Fruit fly (Drosophila melanogaster): ENCODE results near the gene Rpp14a.
A peak's percentile ranks its signal among the peaks of the same experiment; 100 is the strongest.

Gene Rpp14a

DNA sequence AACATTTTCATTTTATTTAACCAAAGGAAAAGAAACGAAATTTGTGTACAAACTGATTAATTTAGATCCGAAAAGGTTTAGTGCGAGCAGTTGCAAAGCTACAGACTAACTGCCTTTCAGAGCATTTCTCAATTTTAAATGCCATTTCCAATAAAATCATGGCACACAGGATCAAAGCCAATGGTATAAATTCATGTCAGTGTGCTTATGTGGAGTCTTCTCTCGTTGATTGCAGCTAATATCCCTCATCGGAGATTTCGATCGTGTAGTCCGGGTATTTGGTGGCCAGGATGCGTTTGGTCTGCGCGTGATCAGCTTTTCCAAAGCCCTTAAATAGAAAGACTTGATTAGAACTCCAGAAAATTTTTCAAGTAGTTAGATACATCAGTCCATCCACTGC is 18.0 kb upstream of the Rpp14a start, which contains the start of gene janB:
janB (minus strand) TSS at position 101 of the 400 bp plus-strand sequence.
- TF ChIP-seq CTCF (optimal IDR thresholded peaks at IDR 0.05) (no peak), CG8478 (optimal IDR thresholded peaks at IDR 0.05) (no peak)

DNA sequence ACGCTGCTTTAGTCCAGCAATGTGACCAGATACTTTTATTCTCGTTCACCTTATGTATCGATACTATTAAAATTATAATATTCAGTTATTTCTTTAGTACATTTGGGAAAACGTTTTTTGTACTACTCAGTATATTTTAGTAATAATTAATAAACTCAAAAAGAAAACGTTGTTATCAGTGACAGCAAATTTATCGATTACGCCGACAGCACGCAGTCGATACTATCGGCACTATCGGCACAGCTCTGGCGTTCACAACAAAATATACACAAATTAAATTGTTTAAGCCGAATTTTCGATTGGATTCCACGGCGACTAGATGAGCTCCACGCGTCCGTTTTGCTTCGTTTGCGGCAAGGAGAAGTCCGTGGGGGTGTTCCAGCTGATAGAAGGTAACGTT is 17.2 kb upstream of the Rpp14a start, which contains the start of the genes janA, Sry-alpha and Sry-beta:
janA (minus strand) TSS at position 40 of the 400 bp plus-strand sequence.
Sry-alpha (plus strand) TSS at position 226 of the 400 bp plus-strand sequence.
Sry-beta (plus strand) TSS at position 226 of the 400 bp plus-strand sequence.
- TF ChIP-seq CTCF (optimal IDR thresholded peaks at IDR 0.05) (no peak), CG8478 (optimal IDR thresholded peaks at IDR 0.05) (no peak)

DNA sequence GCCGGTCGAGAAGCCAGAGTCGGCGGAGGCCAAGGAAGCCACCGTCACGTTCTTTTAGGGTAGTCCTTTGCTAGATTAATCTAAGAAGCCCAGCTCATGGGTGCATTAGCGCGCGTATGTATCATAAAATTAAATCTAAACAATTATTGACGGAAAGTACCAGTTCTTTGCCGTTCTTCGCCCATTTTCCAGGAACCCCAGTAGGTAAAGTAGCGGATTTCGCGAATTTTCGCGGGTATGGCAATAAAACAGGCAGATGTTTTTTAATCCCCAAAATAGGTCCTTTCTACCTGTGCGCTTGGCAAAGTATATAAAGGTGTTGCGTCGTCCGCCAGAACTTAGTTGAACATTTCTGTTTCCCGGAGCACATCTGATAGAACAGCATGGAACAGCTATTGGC is 15.8 kb upstream of the Rpp14a start:
- TF ChIP-seq CTCF (optimal IDR thresholded peaks at IDR 0.05) (no peak), CG8478 (optimal IDR thresholded peaks at IDR 0.05) (no peak)

DNA sequence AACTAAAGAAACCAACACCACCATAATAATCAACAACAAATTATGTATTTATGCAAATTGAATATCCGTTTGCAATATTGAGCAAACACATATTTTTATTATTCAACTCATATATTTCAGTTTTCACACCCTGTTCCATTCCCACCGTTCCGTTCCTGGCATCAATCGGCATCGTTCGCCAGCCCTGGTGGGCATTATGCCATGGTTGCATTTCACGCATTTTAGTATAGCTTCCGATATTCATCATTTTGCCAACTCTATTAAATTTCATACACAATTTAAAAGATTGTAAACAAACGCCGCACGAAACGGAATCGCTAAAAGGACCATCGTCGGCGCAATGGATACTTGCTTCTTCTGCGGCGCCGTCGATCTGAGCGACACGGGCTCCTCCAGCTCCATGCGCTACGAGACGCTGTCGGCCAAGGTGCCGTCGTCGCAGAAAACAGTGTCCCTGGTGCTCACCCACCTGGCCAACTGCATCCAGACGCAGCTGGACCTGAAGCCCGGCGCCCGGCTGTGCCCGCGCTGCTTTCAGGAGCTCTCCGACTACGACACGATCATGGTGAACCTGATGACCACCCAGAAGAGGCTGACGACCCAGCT is 13.4 kb upstream of the Rpp14a start, which contains the start of gene Sry-delta:
Sry-delta (plus strand) TSS at position 203 of the 606 bp plus-strand sequence.
- TF ChIP-seq CG8478 (optimal IDR thresholded peaks at IDR 0.05) (no peak), CTCF (optimal IDR thresholded peaks at IDR 0.05) (peak; percentile 10 to 34)

DNA sequence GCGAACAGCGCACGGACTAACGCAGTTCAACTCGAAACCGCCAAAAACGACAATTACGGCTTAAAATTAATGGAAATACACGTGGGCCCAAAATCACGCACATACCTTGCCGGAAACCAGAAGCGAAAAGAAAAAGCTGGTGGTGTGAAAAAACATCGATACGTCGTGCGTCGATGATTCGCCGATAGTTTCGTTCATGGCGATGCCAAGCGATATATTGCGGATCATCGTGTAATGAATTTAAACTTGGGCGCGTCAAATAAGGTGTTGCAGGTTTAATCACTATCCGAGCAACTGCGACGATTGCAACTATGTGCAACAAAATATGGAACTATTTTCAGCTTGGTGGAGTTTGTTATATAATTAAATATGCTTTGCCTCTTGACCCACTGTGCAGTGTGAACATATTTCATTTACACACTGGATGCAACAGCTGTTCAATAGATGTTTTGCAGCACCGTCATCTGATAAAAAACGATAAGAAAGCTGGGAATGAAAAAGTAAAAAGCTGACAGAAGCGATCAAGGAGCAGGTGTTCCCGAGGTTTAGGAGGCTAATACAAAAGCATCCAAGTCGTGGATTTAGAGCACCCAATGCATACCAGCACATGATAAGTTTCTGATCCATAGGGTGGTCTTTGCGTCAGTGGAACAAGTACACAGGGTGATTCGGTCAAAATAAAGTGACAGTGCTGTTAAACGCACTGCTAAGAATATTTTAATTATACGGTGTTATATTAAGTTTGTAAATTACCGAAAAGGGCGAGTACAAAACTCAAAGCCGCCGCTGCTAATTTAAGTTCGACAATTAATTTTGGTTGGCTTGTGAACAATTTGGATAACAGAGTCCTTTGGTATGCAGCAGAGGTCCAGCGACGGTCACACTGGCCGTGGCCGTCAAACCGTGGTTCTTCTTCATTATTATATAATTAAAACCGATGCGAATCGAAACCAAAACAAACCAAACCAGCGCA is 10.3 kb upstream of the Rpp14a start, which contains the start of the genes RpL32 and CG7943:
RpL32 (minus strand) TSS at position 133 of the 973 bp plus-strand sequence.
CG7943 (plus strand) TSS at position 442 of the 973 bp plus-strand sequence.
- no peak for TF ChIP-seq CG8478 (optimal IDR thresholded peaks at IDR 0.05)
- TF ChIP-seq CTCF (optimal IDR thresholded peaks at IDR 0.05) = peak in 1 of 2 experiments; percentile 41

DNA sequence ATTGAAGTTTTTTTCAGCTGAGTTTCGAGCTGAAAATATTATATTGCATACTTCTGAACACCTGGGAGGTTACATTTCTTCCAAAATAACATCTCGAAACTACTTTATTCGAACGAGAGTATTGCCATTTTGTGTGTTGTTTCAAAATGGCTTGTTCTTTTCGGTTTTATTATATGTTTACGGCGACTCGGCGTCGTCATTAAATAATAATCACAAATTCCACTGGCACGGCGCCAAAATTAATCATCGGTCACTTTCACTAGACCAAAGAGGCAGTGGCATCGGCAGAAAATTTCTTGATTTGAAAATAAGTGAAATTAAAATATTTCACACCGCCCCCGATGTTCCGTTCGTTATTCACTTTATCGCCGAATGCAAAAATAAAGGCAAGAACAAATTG is 6.2 kb upstream of the Rpp14a start:
- no peak for TF ChIP-seq CG8478 (optimal IDR thresholded peaks at IDR 0.05)
- no peak for TF ChIP-seq CTCF (optimal IDR thresholded peaks at IDR 0.05)

DNA sequence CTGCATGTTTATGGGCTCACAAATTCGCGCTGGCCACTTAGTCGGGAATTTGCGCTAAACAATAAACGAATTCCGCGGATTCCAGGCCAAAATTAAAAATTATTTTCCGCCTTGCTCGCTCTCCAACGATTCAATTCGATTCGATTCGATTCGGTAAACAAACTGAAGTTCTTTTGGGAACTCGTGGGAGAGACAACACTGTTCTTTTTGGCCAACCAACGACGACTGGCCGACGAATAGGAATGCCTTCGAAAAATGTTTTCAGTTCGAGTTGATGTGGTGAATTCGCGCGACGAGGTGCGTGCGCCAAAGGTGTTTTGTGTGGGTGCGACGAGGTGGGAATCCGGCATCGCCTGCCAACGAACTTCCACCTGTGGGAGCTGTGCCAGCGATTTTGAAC is 4.7 kb upstream of the Rpp14a start, which contains the start of gene CG15528:
CG15528 (minus strand) TSS at position 180 of the 400 bp plus-strand sequence.
- no peak for TF ChIP-seq CG8478 (optimal IDR thresholded peaks at IDR 0.05)
- TF ChIP-seq CTCF (optimal IDR thresholded peaks at IDR 0.05) = no peak

DNA sequence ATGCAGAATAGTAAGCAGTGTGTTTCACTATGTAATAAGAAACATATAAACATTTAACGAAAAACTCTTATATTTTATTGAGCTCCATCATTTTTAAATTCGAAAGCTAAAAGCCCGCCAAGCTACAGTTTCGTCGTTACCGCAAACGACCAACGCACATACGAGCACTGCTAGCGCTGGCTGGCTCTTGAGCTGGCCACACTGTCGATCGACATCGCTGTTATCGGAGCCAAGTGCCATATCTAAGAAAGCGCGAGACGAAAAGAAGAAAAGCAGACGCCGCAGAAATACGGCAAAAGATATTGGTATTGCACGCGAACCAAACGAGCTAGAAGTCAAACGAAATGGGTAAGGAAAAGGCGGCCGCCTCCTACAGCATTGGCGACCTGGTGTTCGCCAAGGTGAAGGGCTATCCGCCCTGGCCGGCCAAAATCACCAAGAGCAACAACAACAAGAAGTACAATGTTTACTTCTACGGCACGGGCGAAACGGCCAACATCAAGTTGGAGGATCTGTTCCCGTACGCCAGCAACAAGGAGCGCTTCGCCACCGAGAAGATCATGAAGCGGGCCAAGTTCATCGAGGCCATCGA is 4.1 kb upstream of the Rpp14a start, which contains the start of gene Jasper:
Jasper (plus strand) TSS at position 60 of the 592 bp plus-strand sequence.
- TF ChIP-seq CG8478 (optimal IDR thresholded peaks at IDR 0.05) = no peak
- TF ChIP-seq CTCF (optimal IDR thresholded peaks at IDR 0.05) = peak; percentile 10 to 43

DNA sequence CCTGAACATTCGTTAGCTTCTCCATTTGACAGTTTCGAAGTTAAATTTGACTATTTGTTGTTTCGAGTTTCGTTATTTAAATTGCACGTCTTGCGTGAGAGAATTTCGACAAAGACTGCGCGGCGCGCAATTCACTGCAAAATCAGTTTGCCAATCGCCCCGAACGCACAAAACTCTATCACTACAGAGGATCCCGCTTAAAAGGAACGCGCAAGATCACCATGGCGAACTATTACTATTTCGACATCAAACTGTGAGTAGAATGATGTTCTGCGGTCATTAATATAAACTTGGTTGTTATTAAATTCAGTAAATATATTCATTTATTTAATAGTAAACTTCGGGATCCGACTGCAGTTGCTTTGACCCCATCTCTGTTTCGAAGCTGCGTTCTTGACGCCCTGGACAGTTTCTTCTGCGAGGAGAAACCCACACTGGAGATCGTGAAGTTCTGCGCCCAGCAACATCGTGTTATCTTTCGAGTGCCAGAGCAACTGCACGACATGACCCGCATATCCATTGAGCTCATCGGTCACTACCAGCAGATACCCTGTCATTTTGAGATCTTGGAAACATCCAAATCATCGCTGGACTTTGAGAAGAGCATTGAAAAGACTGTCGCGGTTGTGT is 629 bp upstream of the Rpp14a start, which contains the start of the genes Rpp14b and spn-A:
Rpp14b (plus strand) TSS at position 43 of the 630 bp plus-strand sequence.
spn-A (minus strand) TSS at position 123 of the 630 bp plus-strand sequence.
- no peak for TF ChIP-seq CTCF (optimal IDR thresholded peaks at IDR 0.05)
- no peak for TF ChIP-seq CG8478 (optimal IDR thresholded peaks at IDR 0.05)

DNA sequence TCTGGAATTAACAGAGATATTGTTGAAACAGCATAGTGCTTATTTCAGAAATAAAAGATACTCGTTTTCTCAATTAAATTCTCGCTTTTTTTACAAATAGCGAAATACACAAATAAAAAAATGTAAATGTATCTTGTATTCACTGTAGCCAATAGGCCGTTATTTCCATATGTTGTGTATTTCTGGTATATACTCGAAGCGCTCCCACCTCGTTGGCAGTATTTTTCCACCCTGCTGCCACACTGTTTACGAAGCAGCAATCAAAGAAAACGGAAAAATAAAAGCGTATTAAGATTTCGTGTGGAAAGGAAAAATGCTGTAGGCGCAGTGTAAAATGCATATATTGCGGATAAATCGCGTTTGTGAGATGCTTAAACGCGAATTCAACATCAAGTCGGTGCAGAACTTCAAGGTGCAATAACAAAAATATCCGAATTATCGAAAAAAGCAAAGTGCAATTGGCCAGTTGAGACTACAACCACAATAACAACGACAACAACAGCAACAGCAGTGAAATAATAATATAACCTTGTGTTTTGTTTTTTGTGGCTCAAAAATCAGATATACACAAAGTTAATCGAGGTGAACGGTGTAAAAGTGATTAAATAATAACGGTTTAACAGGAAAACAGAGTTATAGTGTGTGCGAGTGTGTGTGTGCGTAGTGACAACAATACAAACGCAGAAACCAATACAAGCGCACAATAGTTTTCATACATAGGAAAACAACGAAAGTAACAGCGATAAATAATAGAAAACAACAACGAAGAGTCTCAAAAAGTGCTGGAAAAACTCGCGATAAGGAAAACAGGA is 1.6 kb downstream of the Rpp14a start, which contains the start of gene sima:
sima (plus strand) TSS at position 255 of the 812 bp plus-strand sequence.
- TF ChIP-seq CG8478 (optimal IDR thresholded peaks at IDR 0.05) (no peak), CTCF (optimal IDR thresholded peaks at IDR 0.05) (peak in 1 of 2 experiments; percentile 20)

DNA sequence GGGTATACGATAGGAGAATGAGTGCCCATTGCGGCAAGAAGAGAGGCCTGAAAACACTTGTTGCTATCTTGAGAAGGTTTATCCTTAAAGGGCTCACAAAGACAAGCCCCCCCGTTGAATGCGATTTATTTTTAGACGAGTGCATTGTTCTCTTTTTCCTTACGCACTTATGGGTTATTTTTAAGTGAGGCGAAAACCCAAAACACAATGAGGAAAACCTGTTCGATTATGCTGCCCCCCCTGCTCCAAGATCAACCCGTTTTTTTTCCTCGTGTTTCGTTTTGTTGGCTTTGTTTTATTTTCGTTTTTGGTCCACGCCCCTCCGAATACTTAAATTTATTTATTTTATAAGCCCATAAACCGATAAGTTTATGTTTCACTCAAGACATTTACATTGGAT is 3.3 kb downstream of the Rpp14a start:
- TF ChIP-seq CTCF (optimal IDR thresholded peaks at IDR 0.05) (no peak), CG8478 (optimal IDR thresholded peaks at IDR 0.05) (no peak)

DNA sequence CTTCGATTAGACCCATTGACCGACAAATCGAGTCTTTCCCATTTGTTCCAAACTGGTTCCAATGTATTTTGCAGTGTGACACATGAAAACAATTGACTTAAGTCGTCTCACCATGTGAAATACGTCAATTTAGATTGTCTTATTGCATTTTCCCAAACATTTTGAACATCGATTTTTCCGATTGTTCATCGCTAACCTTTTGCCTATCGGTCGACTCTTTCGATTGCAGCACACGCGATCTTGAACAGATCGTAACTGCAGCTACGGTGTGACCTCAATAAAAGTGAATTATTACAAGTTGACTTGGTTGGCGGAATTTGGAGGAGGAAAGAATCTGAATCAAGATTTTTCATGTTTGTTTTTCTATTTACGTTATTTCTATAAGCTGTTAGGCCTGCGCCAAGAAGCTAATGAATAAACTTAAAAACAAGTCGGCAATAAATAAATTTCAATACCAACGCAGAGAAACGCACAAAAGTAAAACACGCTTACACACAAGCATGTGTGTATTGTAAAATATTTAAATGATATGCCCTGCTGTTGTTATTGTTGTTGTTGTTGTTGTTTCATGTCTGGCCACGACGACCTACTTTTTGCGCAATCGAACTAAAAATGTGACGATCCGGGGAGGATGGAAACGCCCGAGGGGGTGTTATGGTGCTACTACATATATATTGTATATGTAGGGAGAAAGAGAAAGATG is 3.9 kb downstream of the Rpp14a start:
- TF ChIP-seq CG8478 (optimal IDR thresholded peaks at IDR 0.05) (no peak), CTCF (optimal IDR thresholded peaks at IDR 0.05) (no peak)

DNA sequence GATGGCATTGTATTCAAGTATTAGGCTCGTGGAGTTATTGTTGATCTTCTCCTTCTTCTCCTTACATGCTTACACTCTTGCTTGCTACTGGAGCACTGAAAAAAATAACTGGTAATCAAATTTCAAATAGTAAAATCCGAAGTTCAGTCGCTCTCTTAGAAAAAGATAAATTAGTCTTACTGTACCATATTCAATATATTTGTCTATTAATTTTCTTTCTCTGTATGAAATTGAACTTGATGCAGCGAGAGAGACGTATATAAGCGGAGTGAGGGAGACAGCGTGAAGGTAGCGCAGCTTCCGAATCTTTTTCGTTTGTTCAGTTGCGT is 4.5 kb downstream of the Rpp14a start:
- TF ChIP-seq CG8478 (optimal IDR thresholded peaks at IDR 0.05) = no peak

Measured in S2 (cell line).